Fruit fly (Drosophila melanogaster) whole organism, embryonic: ENCODE data around the gene Cdc50.

ENCODE experiments used
- BtbVII ChIP-seq: fragments of 200-800 bp; sonication (Bioruptor generic); optimal IDR thresholded peaks from 3 replicates; lab custom pipeline; 2017; ENCODE audit warnings: missing biosample characterization, mild to moderate bottlenecking, missing genetic modification characterization
- CG10147 ChIP-seq: fragments of 200-800 bp; sonication (Bioruptor generic); optimal IDR thresholded peaks from 2 replicates; lab custom pipeline; 2019; ENCODE audit warnings: missing biosample characterization, mild to moderate bottlenecking, missing genetic modification characterization, moderate library complexity
- CG10267 ChIP-seq: fragments of 200-800 bp; sonication (Bioruptor generic); optimal IDR thresholded peaks from 2 replicates; lab custom pipeline; 2018; ENCODE audit warnings: missing biosample characterization, mild to moderate bottlenecking, missing genetic modification characterization, moderate library complexity
- CG10366 ChIP-seq: fragments of 200-800 bp; sonication (Bioruptor generic); IDR thresholded peaks from 2 replicates; pipeline ENCODE4 v1.3.6; 2022; ENCODE audit warnings: missing biosample characterization, missing genetic modification characterization
- CG10979 ChIP-seq: fragments of 200-800 bp; sonication (Bioruptor generic); optimal IDR thresholded peaks from 2 replicates; lab custom pipeline; 2018; ENCODE audit warnings: missing biosample characterization, mild to moderate bottlenecking, missing genetic modification characterization, moderate library complexity
- CG1233 ChIP-seq: fragments of 200-800 bp; sonication (Bioruptor generic); optimal IDR thresholded peaks from 4 replicates; lab custom pipeline; 2018; ENCODE audit warnings: missing biosample characterization, mild to moderate bottlenecking, missing genetic modification characterization
- CG13123 ChIP-seq: fragments of 200-800 bp; sonication (Bioruptor generic); optimal IDR thresholded peaks from 2 replicates; lab custom pipeline; 2016; ENCODE audit warnings: missing biosample characterization, missing genetic modification characterization
- CG13296 ChIP-seq: fragments of 200-800 bp; sonication (Bioruptor generic); optimal IDR thresholded peaks from 3 replicates; lab custom pipeline; 2018; ENCODE audit warnings: missing biosample characterization, mild to moderate bottlenecking, missing genetic modification characterization
- CG14441 ChIP-seq: fragments of 200-800 bp; sonication (Bioruptor generic); IDR thresholded peaks from 2 replicates; pipeline ENCODE4 v1.3.6; 2022; ENCODE audit warnings: missing biosample characterization, missing genetic modification characterization
- CG15479 ChIP-seq: fragments of 200-800 bp; sonication (Bioruptor generic); optimal IDR thresholded peaks from 3 replicates; lab custom pipeline; 2019; ENCODE audit warnings: missing biosample characterization, mild to moderate bottlenecking, missing genetic modification characterization, moderate library complexity
- CG15601 ChIP-seq: fragments of 200-800 bp; sonication (Bioruptor generic); optimal IDR thresholded peaks from 3 replicates; lab custom pipeline; 2019; ENCODE audit warnings: missing biosample characterization, mild to moderate bottlenecking, missing genetic modification characterization, moderate library complexity
- CG17359 ChIP-seq: fragments of 200-800 bp; sonication (Bioruptor generic); optimal IDR thresholded peaks from 3 replicates; lab custom pipeline; 2018; ENCODE audit warnings: missing biosample characterization, mild to moderate bottlenecking, missing genetic modification characterization, moderate library complexity
- CG17802 ChIP-seq: fragments of 200-800 bp; sonication (Bioruptor generic); optimal IDR thresholded peaks from 2 replicates; lab custom pipeline; 2018; ENCODE audit warnings: missing biosample characterization, mild to moderate bottlenecking, missing genetic modification characterization, moderate library complexity
- CG18619 ChIP-seq: fragments of 200-800 bp; sonication (Bioruptor generic); optimal IDR thresholded peaks from 3 replicates; lab custom pipeline; 2017; ENCODE audit warnings: missing biosample characterization, mild to moderate bottlenecking, missing genetic modification characterization
- CG2120 ChIP-seq: fragments of 200-800 bp; sonication (Bioruptor generic); optimal IDR thresholded peaks from 3 replicates; lab custom pipeline; 2016; ENCODE audit warnings: missing biosample characterization, missing genetic modification characterization
- CG3065 ChIP-seq: fragments of 200-800 bp; sonication (Bioruptor generic); optimal IDR thresholded peaks from 2 replicates; lab custom pipeline; 2016; ENCODE audit warnings: missing biosample characterization, missing genetic modification characterization
- CG32772 ChIP-seq: fragments of 200-800 bp; sonication (Bioruptor generic); IDR thresholded peaks from 2 replicates; pipeline ENCODE4 v1.3.6; 2022; ENCODE audit warnings: missing biosample characterization, missing genetic modification characterization
- CG33213 ChIP-seq: fragments of 200-800 bp; sonication (Bioruptor generic); optimal IDR thresholded peaks from 3 replicates; lab custom pipeline; 2016; ENCODE audit warnings: missing biosample characterization, missing genetic modification characterization
- CG4424 ChIP-seq: fragments of 200-800 bp; sonication (Bioruptor generic); optimal IDR thresholded peaks from 3 replicates; lab custom pipeline; 2016; ENCODE audit warnings: missing biosample characterization, missing genetic modification characterization
- CG6272 ChIP-seq: fragments of 200-800 bp; sonication (Bioruptor generic); IDR thresholded peaks from 2 replicates; pipeline ENCODE4 v1.3.6; 2022; ENCODE audit warnings: missing biosample characterization, missing genetic modification characterization
- CG6689 ChIP-seq: fragments of 200-800 bp; sonication (Bioruptor generic); IDR thresholded peaks from 2 replicates; pipeline ENCODE4 v1.3.6; 2022; ENCODE audit warnings: missing biosample characterization, missing genetic modification characterization
- CG9609 ChIP-seq: fragments of 200-800 bp; sonication (Bioruptor generic); optimal IDR thresholded peaks from 3 replicates; lab custom pipeline; 2016; ENCODE audit warnings: missing biosample characterization, missing genetic modification characterization
- Dbx ChIP-seq: fragments of 200-800 bp; sonication (Bioruptor generic); IDR thresholded peaks from 3 replicates; pipeline ENCODE4 v1.3.6; 2022; ENCODE audit warnings: missing biosample characterization, missing genetic modification characterization
- Dfd ChIP-seq, 2 experiments: fragments of >200 bp; optimal IDR thresholded peaks; 2 replicates each; lab custom pipeline; 2017; ENCODE audit warnings: missing biosample characterization in 2 of 2, missing genetic modification characterization in 2 of 2
- Hmx ChIP-seq: fragments of 200-800 bp; sonication (Bioruptor generic); optimal IDR thresholded peaks from 2 replicates; lab custom pipeline; 2016; ENCODE audit warnings: missing biosample characterization, missing genetic modification characterization
- MESR4 ChIP-seq: fragments of 200-800 bp; sonication (Bioruptor generic); optimal IDR thresholded peaks from 2 replicates; lab custom pipeline; 2018; ENCODE audit warnings: missing biosample characterization, mild to moderate bottlenecking, missing genetic modification characterization, moderate library complexity
- Ravus ChIP-seq: fragments of 200-800 bp; sonication (Bioruptor generic); IDR thresholded peaks from 2 replicates; pipeline ENCODE4 v1.3.6; 2022; ENCODE audit warnings: missing biosample characterization, missing genetic modification characterization
- Rx ChIP-seq: fragments of 200-800 bp; sonication (Bioruptor generic); IDR thresholded peaks from 2 replicates; pipeline ENCODE4 v1.3.6; 2022; ENCODE audit warnings: missing biosample characterization, missing genetic modification characterization
- ap ChIP-seq: fragments of 200-800 bp; sonication (Bioruptor generic); IDR thresholded peaks from 2 replicates; pipeline ENCODE4 v1.3.6; 2022; ENCODE audit warnings: missing biosample characterization, missing genetic modification characterization
- chinmo ChIP-seq: fragments of 200-800 bp; sonication (Bioruptor generic); IDR thresholded peaks from 4 replicates; pipeline ENCODE4 v1.3.6; 2022; ENCODE audit warnings: missing biosample characterization, missing genetic modification characterization; ENCODE audit not compliant: partially characterized antibody
- chn ChIP-seq: fragments of 200-800 bp; sonication (Bioruptor generic); optimal IDR thresholded peaks from 2 replicates; lab custom pipeline; 2016; ENCODE audit warnings: missing biosample characterization, missing genetic modification characterization
- crp ChIP-seq, 2 experiments: fragments of 200-800 bp; sonication (Bioruptor generic); optimal IDR thresholded peaks; 2 replicates in 1 of 2; 3 replicates in 1 of 2; lab custom pipeline; 2017; ENCODE audit warnings: missing biosample characterization in 2 of 2, missing genetic modification characterization in 2 of 2, mild to moderate bottlenecking in 1 of 2, moderate library complexity in 1 of 2
- dpn ChIP-seq, 2 experiments: fragments of 200-800 bp; sonication (Bioruptor generic); optimal IDR thresholded peaks; 3 replicates each; lab custom pipeline; 2016; ENCODE audit warnings: missing biosample characterization in 2 of 2, missing genetic modification characterization in 2 of 2
- gcm ChIP-seq: fragments of 200-800 bp; sonication (Bioruptor generic); optimal IDR thresholded peaks from 2 replicates; lab custom pipeline; 2019; ENCODE audit warnings: missing biosample characterization, mild to moderate bottlenecking, missing genetic modification characterization, moderate library complexity
- gt ChIP-seq: fragments of 200-800 bp; sonication (Bioruptor generic); IDR thresholded peaks from 2 replicates; pipeline ENCODE4 v1.3.6; 2022; ENCODE audit warnings: missing biosample characterization, missing genetic modification characterization
- h ChIP-seq: fragments of >200 bp; optimal IDR thresholded peaks from 2 replicates; lab custom pipeline; 2017
- hb ChIP-seq: fragments of 200-800 bp; sonication (Bioruptor generic); IDR thresholded peaks from 3 replicates; pipeline ENCODE4 v1.3.6; 2022; ENCODE audit warnings: missing biosample characterization, missing genetic modification characterization; ENCODE audit not compliant: partially characterized antibody
- inv ChIP-seq: fragments of 200-800 bp; sonication (Bioruptor generic); IDR thresholded peaks from 2 replicates; pipeline ENCODE4 v1.3.6; 2022; ENCODE audit warnings: missing biosample characterization, missing genetic modification characterization; ENCODE audit not compliant: partially characterized antibody
- jumu ChIP-seq: fragments of 200-800 bp; sonication (Bioruptor generic); optimal IDR thresholded peaks from 3 replicates; lab custom pipeline; 2016; ENCODE audit warnings: missing biosample characterization, missing genetic modification characterization
- kah ChIP-seq: fragments of 200-800 bp; sonication (Bioruptor generic); optimal IDR thresholded peaks from 2 replicates; lab custom pipeline; 2018; ENCODE audit warnings: missing biosample characterization, mild to moderate bottlenecking, missing genetic modification characterization
- luna ChIP-seq: fragments of 200-800 bp; sonication (Bioruptor generic); optimal IDR thresholded peaks from 2 replicates; lab custom pipeline; 2016; ENCODE audit warnings: missing biosample characterization, missing genetic modification characterization
- pnt ChIP-seq: fragments of 200-800 bp; sonication (Bioruptor generic); optimal IDR thresholded peaks from 3 replicates; lab custom pipeline; 2016; ENCODE audit warnings: missing biosample characterization, missing genetic modification characterization
- pros ChIP-seq: fragments of 200-800 bp; sonication (Bioruptor generic); optimal IDR thresholded peaks from 3 replicates; lab custom pipeline; 2019; ENCODE audit warnings: missing biosample characterization, mild to moderate bottlenecking, missing genetic modification characterization, moderate library complexity
- rib ChIP-seq: fragments of 200-800 bp; sonication (Bioruptor generic); IDR thresholded peaks from 2 replicates; pipeline ENCODE4 v1.3.6; 2022; ENCODE audit warnings: missing biosample characterization, missing genetic modification characterization
- row ChIP-seq: fragments of 200-800 bp; sonication (Bioruptor generic); IDR thresholded peaks from 3 replicates; pipeline ENCODE4 v1.3.6; 2022; ENCODE audit warnings: missing biosample characterization, missing genetic modification characterization
- seq ChIP-seq: fragments of 200-800 bp; sonication (Bioruptor generic); IDR thresholded peaks from 2 replicates; pipeline ENCODE4 v1.3.6; 2022; ENCODE audit warnings: missing biosample characterization, missing genetic modification characterization
- slp2 ChIP-seq: fragments of 200-800 bp; sonication (Bioruptor generic); optimal IDR thresholded peaks from 2 replicates; lab custom pipeline; 2016; ENCODE audit warnings: missing biosample characterization, missing genetic modification characterization
- sr ChIP-seq: fragments of 200-800 bp; sonication (Bioruptor generic); IDR thresholded peaks from 3 replicates; pipeline ENCODE4 v1.3.6; 2022; ENCODE audit warnings: missing biosample characterization, missing genetic modification characterization
- twi ChIP-seq: fragments of 200-800 bp; optimal IDR thresholded peaks from 2 replicates; lab custom pipeline; 2019; ENCODE audit warnings: missing biosample characterization, mild to moderate bottlenecking, missing genetic modification characterization, moderate library complexity
- unpg ChIP-seq: fragments of 200-800 bp; sonication (Bioruptor generic); optimal IDR thresholded peaks from 3 replicates; lab custom pipeline; 2018; ENCODE audit warnings: missing biosample characterization, mild to moderate bottlenecking, missing genetic modification characterization, moderate library complexity

The Cdc50 gene

DNA sequence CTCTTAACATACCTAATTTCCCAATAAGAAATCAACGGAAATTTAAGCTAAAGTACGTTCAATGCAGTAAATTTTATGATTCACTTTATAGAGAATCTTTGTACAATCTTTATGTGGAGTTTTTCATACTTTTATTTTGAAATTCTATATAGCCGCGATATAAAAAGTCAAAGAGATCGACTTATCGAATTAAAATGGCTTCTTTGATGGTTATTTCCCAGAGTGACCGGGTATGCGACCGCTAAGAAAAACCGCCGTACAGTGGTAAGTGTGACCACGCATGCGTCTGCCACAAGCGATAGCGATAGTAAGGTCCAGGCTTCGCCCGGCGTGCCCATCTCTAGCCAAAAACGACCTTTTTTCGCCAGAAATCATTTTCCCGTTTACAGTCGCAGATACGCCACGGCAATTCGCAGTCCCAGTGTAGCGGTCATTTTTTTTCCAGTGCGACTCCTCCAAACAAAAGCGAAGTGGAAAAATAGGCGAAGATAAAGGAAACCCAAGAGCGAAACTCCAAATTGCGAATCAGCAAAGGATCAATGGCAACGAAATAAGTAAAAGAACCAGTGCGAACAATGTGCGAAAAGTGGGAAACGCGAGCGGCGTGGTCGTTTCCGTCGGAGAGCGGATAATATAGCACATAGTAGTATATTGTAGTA, 18.5 kb downstream of the Cdc50 start, which contains the start of gene hang (continued):
- TF ChIP-seq CG1233 (GFP tag; lab: Kevin White, UChicago) = peak; percentile 18
- TF ChIP-seq CG6689 (GFP tag; lab: Robert Waterston, UW) = no peak
- no peak for TF ChIP-seq seq
- TF ChIP-seq CG17359 (tag; lab: Kevin White, UChicago) = peak; percentile 13
- peak; percentile 72 for TF ChIP-seq inv (GFP tag; lab: Robert Waterston, UW)
- TF ChIP-seq kah (GFP tag; lab: Kevin White, UChicago) = no peak
- TF ChIP-seq CG9609 = peak; percentile 7
- TF ChIP-seq CG6272 (GFP tag; lab: Robert Waterston, UW) = peak; percentile 27; the same call in 1 of the 2 replicates
- peak; percentile 24 for TF ChIP-seq CG10979
- TF ChIP-seq CG15601 (tag; lab: Kevin White, UChicago) = no peak
- TF ChIP-seq CG10366 (GFP tag; lab: Robert Waterston, UW) = no peak
- TF ChIP-seq CG13296 (GFP tag; lab: Kevin White, UChicago) = peak; percentile 39
- TF ChIP-seq h (lab: Kevin White, UChicago) = no peak
- TF ChIP-seq unpg (GFP tag; lab: Kevin White, UChicago) = peak; percentile 39
- TF ChIP-seq Rx (GFP tag; lab: Robert Waterston, UW) = no peak
- 0 out of 3 replicates have a peak, but pooled peaks have one; percentile 7 for TF ChIP-seq sr
- peak; percentile 28 to 36 for TF ChIP-seq dpn (GFP tag; optimal IDR thresholded peaks at IDR 0.05; lab: Kevin White, UChicago)
- TF ChIP-seq pros (GFP tag; lab: Kevin White, UChicago) = no peak
- peak; percentile 27 for TF ChIP-seq CG10147
- TF ChIP-seq ap (GFP tag; lab: Robert Waterston, UW) = no peak
- TF ChIP-seq CG2120 = peak; percentile 49
- TF ChIP-seq MESR4 = peak; percentile 88
- TF ChIP-seq CG14441 (GFP tag; lab: Robert Waterston, UW) = peak; percentile 49
- peak; percentile 1 for TF ChIP-seq CG4424 (GFP tag; lab: Kevin White, UChicago)
- peak; percentile 64; the same call in 1 of the 3 replicates for TF ChIP-seq Dbx (GFP tag; lab: Robert Waterston, UW)
- no peak for TF ChIP-seq gt (GFP tag; lab: Robert Waterston, UW)
- peak; percentile 0 for TF ChIP-seq jumu (GFP tag; lab: Kevin White, UChicago)
- no peak for TF ChIP-seq CG32772 (GFP tag; lab: Robert Waterston, UW)
- TF ChIP-seq luna = no peak
- peak; percentile 50 for TF ChIP-seq CG10267 (tag; lab: Kevin White, UChicago)
- no peak for TF ChIP-seq CG3065 (GFP tag; lab: Kevin White, UChicago)
- no peak for TF ChIP-seq Ravus
- peak; percentile 58 for TF ChIP-seq row (GFP tag; lab: Robert Waterston, UW)
- TF ChIP-seq chn (GFP tag; lab: Kevin White, UChicago) = no peak
- TF ChIP-seq CG15479 (GFP tag; lab: Kevin White, UChicago) = no peak
- no peak for TF ChIP-seq pnt (GFP tag; lab: Kevin White, UChicago)
- TF ChIP-seq slp2 (GFP tag; lab: Kevin White, UChicago) = no peak
- no peak for TF ChIP-seq Hmx (GFP tag; lab: Kevin White, UChicago)
- peak; percentile 11 for TF ChIP-seq CG18619 (GFP tag; lab: Kevin White, UChicago)
- TF ChIP-seq Dfd (GFP tag; optimal IDR thresholded peaks at IDR 0.05; lab: Kevin White, UChicago) = no peak
- TF ChIP-seq crp (GFP tag; optimal IDR thresholded peaks at IDR 0.05; lab: Kevin White, UChicago) = no peak
- peak; percentile 38; the same call in 2 of the 3 replicates for TF ChIP-seq hb (GFP tag; lab: Robert Waterston, UW)
- TF ChIP-seq gcm (GFP tag; lab: Kevin White, UChicago) = no peak
- TF ChIP-seq CG17802 = no peak
- TF ChIP-seq chinmo = peak; percentile 42; the same call in 1 of the 4 replicates
- peak; percentile 62 for TF ChIP-seq CG33213 (GFP tag; lab: Kevin White, UChicago)
- TF ChIP-seq CG13123 (GFP tag; lab: Kevin White, UChicago) = no peak
- TF ChIP-seq BtbVII (GFP tag; lab: Kevin White, UChicago) = peak; percentile 45
- peak; percentile 81 for TF ChIP-seq rib (GFP tag; lab: Robert Waterston, UW)
- TF ChIP-seq twi = no peak
